Fruit fly (Drosophila melanogaster): Measurements from ENCODE around the gene omd.

omd gene

dm6 chr3R:13685969-13686368 is 1.0 kb downstream of the omd start:
- TF ChIP-seq Hr39 (GFP tag; optimal IDR thresholded peaks at IDR 0.05) = no peak
- TF ChIP-seq Eip93F (GFP tag; optimal IDR thresholded peaks at IDR 0.05) = no peak
- no peak for TF ChIP-seq esn (GFP tag; optimal IDR thresholded peaks at IDR 0.05)
- TF ChIP-seq fkh (GFP tag; optimal IDR thresholded peaks at IDR 0.05) = no peak
- TF ChIP-seq CG6163 (GFP tag; IDR thresholded peaks at IDR 0.05) = no peak
- TF ChIP-seq Smox (GFP tag; optimal IDR thresholded peaks at IDR 0.05) = no peak
- no peak for TF ChIP-seq svp (GFP tag)
- TF ChIP-seq CG11902 (GFP tag; optimal IDR thresholded peaks at IDR 0.05) = no peak
- no peak for TF ChIP-seq CG6808 (GFP tag; optimal IDR thresholded peaks at IDR 0.05)
- TF ChIP-seq dsx (GFP tag; optimal IDR thresholded peaks at IDR 0.05; ENCODE audit: poor library complexity, severe bottlenecking) = no peak
- TF ChIP-seq CG16779 (tag; optimal IDR thresholded peaks at IDR 0.05) = no peak
- no peak for TF ChIP-seq CG11294 (GFP tag; IDR thresholded peaks at IDR 0.05)
- no peak for TF ChIP-seq CG11762 (GFP tag; optimal IDR thresholded peaks at IDR 0.05; ENCODE audit: insufficient read depth)
- no peak for TF ChIP-seq CG10669 (GFP tag; optimal IDR thresholded peaks at IDR 0.05)
- no peak for TF ChIP-seq Gug (GFP tag; IDR thresholded peaks at IDR 0.05)
- no peak for TF ChIP-seq Lpt (GFP tag; optimal IDR thresholded peaks at IDR 0.05)
- no peak for TF ChIP-seq CG31627 (GFP tag; optimal IDR thresholded peaks at IDR 0.05)
- no peak for TF ChIP-seq dac (GFP tag; optimal IDR thresholded peaks at IDR 0.05)

dm6 chr3R:13684569-13685402 is 2.2 kb downstream of the omd start:
- TF ChIP-seq Sox102F (GFP tag; optimal IDR thresholded peaks at IDR 0.05) = no peak
- no peak for TF ChIP-seq Blimp-1 (GFP tag; optimal IDR thresholded peaks at IDR 0.05)
- TF ChIP-seq Met (GFP tag; optimal IDR thresholded peaks at IDR 0.05) = peak; percentile 29
- no peak for TF ChIP-seq CG6854 (GFP tag; optimal IDR thresholded peaks at IDR 0.05)
- TF ChIP-seq acj6 (GFP tag; optimal IDR thresholded peaks at IDR 0.05) = no peak
- peak in 1 of 2 experiments; percentile 26 for TF ChIP-seq ss (GFP tag; optimal IDR thresholded peaks at IDR 0.05)
- TF ChIP-seq fkh (GFP tag; optimal IDR thresholded peaks at IDR 0.05) = no peak
- TF ChIP-seq Eip75B (GFP tag; optimal IDR thresholded peaks at IDR 0.05) = no peak
- no peak for TF ChIP-seq spab (GFP tag; optimal IDR thresholded peaks at IDR 0.05)
- peak; percentile 74 for TF ChIP-seq svp (GFP tag)
- no peak for TF ChIP-seq CG34406 (GFP tag; optimal IDR thresholded peaks at IDR 0.05)
- peak in 1 of 2 experiments; percentile 4 for TF ChIP-seq salr (GFP tag; optimal IDR thresholded peaks at IDR 0.05)
- no peak for TF ChIP-seq Sox15 (GFP tag; optimal IDR thresholded peaks at IDR 0.05)
- TF ChIP-seq CG16779 (tag; optimal IDR thresholded peaks at IDR 0.05) = peak; percentile 22
- peak; percentile 10 for TF ChIP-seq Hr4 (GFP tag; optimal IDR thresholded peaks at IDR 0.05)
- TF ChIP-seq CG32006 (GFP tag; optimal IDR thresholded peaks at IDR 0.05) = peak; percentile 9
- TF ChIP-seq CG31627 (GFP tag; optimal IDR thresholded peaks at IDR 0.05) = no peak
- TF ChIP-seq vri (GFP tag; optimal IDR thresholded peaks at IDR 0.05) = peak; percentile 43
- TF ChIP-seq lz (GFP tag; optimal IDR thresholded peaks at IDR 0.05) = no peak
- no peak for TF ChIP-seq CG11762 (GFP tag; optimal IDR thresholded peaks at IDR 0.05; ENCODE audit: insufficient read depth)
- peak; percentile 55 for TF ChIP-seq Eip78C (GFP tag)
- no peak for TF ChIP-seq esn (GFP tag; optimal IDR thresholded peaks at IDR 0.05)
- TF ChIP-seq dac (GFP tag; optimal IDR thresholded peaks at IDR 0.05) = no peak
- TF ChIP-seq CG10631 (GFP tag; optimal IDR thresholded peaks at IDR 0.05) = peak; percentile 4
- TF ChIP-seq CG6792 (GFP tag; optimal IDR thresholded peaks at IDR 0.05) = no peak
- TF ChIP-seq CG15336 (GFP tag; IDR thresholded peaks at IDR 0.05) = no peak
- TF ChIP-seq dsx (GFP tag; optimal IDR thresholded peaks at IDR 0.05; ENCODE audit: poor library complexity, severe bottlenecking) = peak; percentile 37
- TF ChIP-seq CG8119 (GFP tag; IDR thresholded peaks at IDR 0.05) = no peak
- no peak for TF ChIP-seq pdm3 (GFP tag; optimal IDR thresholded peaks at IDR 0.05)

All from whole organism, prepupa.